Worm (Caenorhabditis elegans): Measurements from ENCODE around the gene frm-8.
A peak's percentile ranks its signal among the peaks of the same experiment; 100 is the strongest.

The frm-8 gene

ce11 chrIII:3203589-3203988, 15.4 kb downstream of the frm-8 start:
- TF ChIP-seq ttx-3 (tag; optimal IDR thresholded peaks at IDR 0.05) (no peak), madf-2 (tag; optimal IDR thresholded peaks at IDR 0.05) (no peak), K09A11.1 (tag; optimal IDR thresholded peaks at IDR 0.05; ENCODE audit: insufficient read depth) (no peak), ets-4 (tag; optimal IDR thresholded peaks at IDR 0.05) (no peak), unc-3 (GFP tag; conservative IDR thresholded peaks at IDR 0.05) (no peak), unc-3 (tag; optimal IDR thresholded peaks at IDR 0.05) (no peak), fkh-10 (GFP tag; optimal IDR thresholded peaks at IDR 0.05) (no peak)

DNA sequence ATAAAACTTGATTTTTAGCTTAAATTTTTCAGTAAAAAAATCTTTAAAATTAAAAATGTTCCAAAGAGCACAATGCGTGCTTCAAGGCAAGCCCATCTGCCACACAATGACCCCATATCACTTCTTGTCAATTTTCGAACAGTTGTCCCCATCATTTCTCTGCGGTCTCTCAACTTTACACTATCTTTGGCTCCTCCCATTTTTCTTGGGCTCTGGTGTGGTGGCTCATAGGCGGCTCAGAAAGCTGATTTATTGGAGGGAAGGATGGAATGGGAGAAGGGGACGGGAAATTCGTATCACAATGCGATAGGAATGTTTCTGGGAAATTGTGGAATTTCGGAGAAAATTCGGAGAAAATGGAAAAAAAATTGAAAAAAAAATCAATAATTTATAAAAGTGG, 18.4 kb downstream of the frm-8 start:
- TF ChIP-seq rnt-1 (tag; optimal IDR thresholded peaks at IDR 0.05) = peak; percentile 78
- peak; percentile 4 for TF ChIP-seq ceh-48 (tag; optimal IDR thresholded peaks at IDR 0.05)
- TF ChIP-seq sox-2 (GFP tag; IDR thresholded peaks at IDR 0.05) = no peak
- TF ChIP-seq unc-55 (GFP tag; optimal IDR thresholded peaks at IDR 0.05) = peak; percentile 75

DNA sequence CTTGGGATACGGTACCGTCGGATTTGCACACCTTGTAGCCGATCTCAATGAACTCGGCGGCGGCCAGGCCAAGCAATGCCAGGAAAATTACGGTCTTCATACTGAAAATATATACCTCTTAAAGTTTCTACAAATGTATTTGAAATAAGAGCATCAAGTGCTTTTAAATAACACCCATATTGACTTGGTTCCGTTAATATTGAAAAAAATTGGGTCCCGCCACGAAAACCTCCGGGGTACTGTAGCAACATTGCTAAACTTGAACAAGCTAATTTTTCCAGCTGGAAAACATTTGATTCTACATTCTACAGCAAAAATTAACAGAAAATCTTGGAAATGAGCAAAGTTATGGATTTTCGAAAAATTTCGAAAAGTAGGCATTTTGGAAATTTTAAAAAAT, 19.5 kb downstream of the frm-8 start, which contains the start of gene heh-1:
Gene heh-1 (minus strand): TSS at position 101 of the 400 bp plus-strand sequence.
- TF ChIP-seq unc-55 (GFP tag; optimal IDR thresholded peaks at IDR 0.05) (no peak), ceh-24 (tag; optimal IDR thresholded peaks at IDR 0.05) (no peak), F13H6.1 (tag; optimal IDR thresholded peaks at IDR 0.05) (no peak), gmeb-2 (tag; optimal IDR thresholded peaks at IDR 0.05) (no peak), rnt-1 (tag; optimal IDR thresholded peaks at IDR 0.05) (no peak), fax-1 (tag; optimal IDR thresholded peaks at IDR 0.05) (no peak), ceh-31 (tag; optimal IDR thresholded peaks at IDR 0.05) (no peak), ceh-9 (tag; optimal IDR thresholded peaks at IDR 0.05) (no peak), che-1 (tag; optimal IDR thresholded peaks at IDR 0.05) (no peak), lim-6 (tag; optimal IDR thresholded peaks at IDR 0.05) (no peak), pqm-1 (tag; optimal IDR thresholded peaks at IDR 0.05) (no peak), ceh-45 (GFP tag; IDR thresholded peaks at IDR 0.05) (no peak), madf-2 (tag; optimal IDR thresholded peaks at IDR 0.05) (no peak), nhr-232 (tag; optimal IDR thresholded peaks at IDR 0.05) (no peak), elt-4 (tag; optimal IDR thresholded peaks at IDR 0.05) (no peak), ahr-1 (tag; optimal IDR thresholded peaks at IDR 0.05) (no peak), lin-11 (tag; optimal IDR thresholded peaks at IDR 0.05) (no peak), npax-4 (tag; optimal IDR thresholded peaks at IDR 0.05) (no peak)

ce11 chrIII:3198307-3198706, 20.6 kb downstream of the frm-8 start, which contains the start of gene R148.7:
TSS of gene R148.7 (minus strand) at chrIII:3198407.
- TF ChIP-seq ceh-22 (tag; optimal IDR thresholded peaks at IDR 0.05) = no peak
- no peak for TF ChIP-seq ceh-31 (tag; optimal IDR thresholded peaks at IDR 0.05)
- TF ChIP-seq C38D4.7 (GFP tag; optimal IDR thresholded peaks at IDR 0.05) = no peak
- TF ChIP-seq eyg-1 (tag; optimal IDR thresholded peaks at IDR 0.05) = no peak
- TF ChIP-seq hlh-15 (tag; optimal IDR thresholded peaks at IDR 0.05) = no peak
- TF ChIP-seq ceh-6 (GFP tag; optimal IDR thresholded peaks at IDR 0.05) = no peak
- no peak for TF ChIP-seq che-1 (tag; optimal IDR thresholded peaks at IDR 0.05)
- TF ChIP-seq pha-4 (tag; optimal IDR thresholded peaks at IDR 0.05) = no peak
- no peak for TF ChIP-seq ama-1 (optimal IDR thresholded peaks at IDR 0.05)
- no peak for TF ChIP-seq hlh-8 (tag; optimal IDR thresholded peaks at IDR 0.05)
- TF ChIP-seq ceh-2 (tag; optimal IDR thresholded peaks at IDR 0.05) = no peak
- no peak for TF ChIP-seq ceh-48 (tag; optimal IDR thresholded peaks at IDR 0.05)
- no peak for TF ChIP-seq ceh-19 (GFP tag; optimal IDR thresholded peaks at IDR 0.05)

- TF ChIP-seq ceh-19 (GFP tag; optimal IDR thresholded peaks at IDR 0.05) (no peak), nhr-11 (tag; optimal IDR thresholded peaks at IDR 0.05) (no peak), nfya-1 (tag; optimal IDR thresholded peaks at IDR 0.05) (no peak), ceh-30 (tag; optimal IDR thresholded peaks at IDR 0.05) (no peak), ets-4 (tag; optimal IDR thresholded peaks at IDR 0.05) (no peak), mec-3 (tag; optimal IDR thresholded peaks at IDR 0.05; ENCODE audit: borderline replicate concordance) (no peak)
These were observed 21.0 kb downstream of the frm-8 start for ce11 chrIII:3197904-3198303.

Measured in whole organism, late embryonic.